Fruit fly (Drosophila melanogaster): ENCODE data around the gene CG17328.

- no peak for TF ChIP-seq h (optimal IDR thresholded peaks at IDR 0.05)
- TF ChIP-seq insv (optimal IDR thresholded peaks at IDR 0.05), result no peak
- TF ChIP-seq Myc (optimal IDR thresholded peaks at IDR 0.05), result no peak
These were observed 17.7 kb upstream of the CG17328 start for dm6 chr2L:16282077-16282471.

Measured in Kc167 (cell line).